Fruit fly (Drosophila melanogaster) whole organism, embryonic: ENCODE results near the gene CG3919.

ENCODE experiments used
- ATbp ChIP-seq: fragments of 200-800 bp; sonication (Bioruptor generic); optimal IDR thresholded peaks from 2 replicates; lab custom pipeline; 2017; ENCODE audit warnings: missing biosample characterization, mild to moderate bottlenecking, missing genetic modification characterization, missing genetic modification reagents
- Asciz ChIP-seq: fragments of 200-800 bp; sonication (Bioruptor generic); optimal IDR thresholded peaks from 2 replicates; lab custom pipeline; 2017; ENCODE audit warnings: missing biosample characterization, mild to moderate bottlenecking, missing genetic modification characterization, missing genetic modification reagents
- C15 ChIP-seq: fragments of 200-800 bp; sonication (Bioruptor generic); IDR thresholded peaks from 3 replicates; pipeline ENCODE4 v1.3.6; 2022; ENCODE audit warnings: missing biosample characterization, missing genetic modification characterization
- CG10979 ChIP-seq: fragments of 200-800 bp; sonication (Bioruptor generic); optimal IDR thresholded peaks from 2 replicates; lab custom pipeline; 2018; ENCODE audit warnings: missing biosample characterization, mild to moderate bottlenecking, missing genetic modification characterization, moderate library complexity
- CG11247 ChIP-seq: fragments of 200-800 bp; sonication (Bioruptor generic); IDR thresholded peaks from 2 replicates; pipeline ENCODE4 v1.3.6; 2022; ENCODE audit warnings: missing biosample characterization, missing genetic modification characterization
- CG1233 ChIP-seq: fragments of 200-800 bp; sonication (Bioruptor generic); optimal IDR thresholded peaks from 4 replicates; lab custom pipeline; 2018; ENCODE audit warnings: missing biosample characterization, mild to moderate bottlenecking, missing genetic modification characterization
- CG13424 ChIP-seq: fragments of 200-800 bp; sonication (Bioruptor generic); optimal IDR thresholded peaks from 2 replicates; lab custom pipeline; 2019; ENCODE audit warnings: missing biosample characterization, mild to moderate bottlenecking, missing genetic modification characterization, moderate library complexity
- CG17612 ChIP-seq: fragments of 200-800 bp; sonication (Bioruptor generic); IDR thresholded peaks from 2 replicates; pipeline ENCODE4 v1.3.6; 2022; ENCODE audit warnings: missing biosample characterization, missing genetic modification characterization
- CG18011 ChIP-seq: fragments of 200-800 bp; sonication (Bioruptor generic); optimal IDR thresholded peaks from 2 replicates; lab custom pipeline; 2017; ENCODE audit warnings: missing biosample characterization, missing genetic modification characterization, mild to moderate bottlenecking, moderate library complexity, missing genotype
- CG2199 ChIP-seq: fragments of 200-800 bp; sonication (Bioruptor generic); IDR thresholded peaks from 3 replicates; pipeline ENCODE4 v1.3.6; 2022; ENCODE audit warnings: missing biosample characterization, missing genetic modification characterization
- CG2889 ChIP-seq: fragments of 200-800 bp; sonication (Bioruptor generic); IDR thresholded peaks from 3 replicates; pipeline ENCODE4 v1.3.6; 2022; ENCODE audit warnings: missing biosample characterization, missing genetic modification characterization
- CG3847 ChIP-seq: fragments of 200-800 bp; sonication (Bioruptor generic); IDR thresholded peaks from 2 replicates; pipeline ENCODE4 v1.3.6; 2022; ENCODE audit warnings: missing biosample characterization, missing genetic modification characterization
- CG6689 ChIP-seq: fragments of 200-800 bp; sonication (Bioruptor generic); IDR thresholded peaks from 2 replicates; pipeline ENCODE4 v1.3.6; 2022; ENCODE audit warnings: missing biosample characterization, missing genetic modification characterization
- CG6765 ChIP-seq: fragments of 200-800 bp; sonication (Bioruptor generic); optimal IDR thresholded peaks from 3 replicates; lab custom pipeline; 2017; ENCODE audit warnings: missing biosample characterization, mild to moderate bottlenecking, missing genetic modification characterization
- CG6791 ChIP-seq: fragments of 200-800 bp; sonication (Bioruptor generic); IDR thresholded peaks from 3 replicates; pipeline ENCODE4 v1.3.6; 2022; ENCODE audit warnings: missing biosample characterization, missing genetic modification characterization; ENCODE audit not compliant: partially characterized antibody
- CG7271 ChIP-seq: fragments of 200-800 bp; sonication (Bioruptor generic); optimal IDR thresholded peaks from 2 replicates; lab custom pipeline; 2018; ENCODE audit warnings: missing biosample characterization, mild to moderate bottlenecking, missing genetic modification characterization, moderate library complexity
- CG7556 ChIP-seq: fragments of 200-800 bp; sonication (Bioruptor generic); optimal IDR thresholded peaks from 2 replicates; lab custom pipeline; 2017; ENCODE audit warnings: missing biosample characterization, mild to moderate bottlenecking, missing genetic modification characterization
- CoRest ChIP-seq: fragments of 200-800 bp; sonication (Bioruptor generic); optimal IDR thresholded peaks from 3 replicates; lab custom pipeline; 2018; ENCODE audit warnings: missing biosample characterization, mild to moderate bottlenecking, missing genetic modification characterization, moderate library complexity
- D19A ChIP-seq: fragments of 200-800 bp; optimal IDR thresholded peaks from 3 replicates; lab custom pipeline; 2019; ENCODE audit warnings: missing biosample characterization, mild to moderate bottlenecking, missing genetic modification characterization, moderate library complexity
- Dbx ChIP-seq: fragments of 200-800 bp; sonication (Bioruptor generic); IDR thresholded peaks from 3 replicates; pipeline ENCODE4 v1.3.6; 2022; ENCODE audit warnings: missing biosample characterization, missing genetic modification characterization
- Doc2 ChIP-seq: fragments of 200-800 bp; sonication (Bioruptor generic); IDR thresholded peaks from 2 replicates; pipeline ENCODE4 v1.3.6; 2022; ENCODE audit warnings: missing biosample characterization, missing genetic modification characterization
- Fer2 ChIP-seq: fragments of 200-800 bp; sonication (Bioruptor generic); optimal IDR thresholded peaks from 2 replicates; lab custom pipeline; 2018; ENCODE audit warnings: missing biosample characterization, mild to moderate bottlenecking, missing genetic modification characterization, moderate library complexity
- Hr3 ChIP-seq: fragments of 200-800 bp; sonication (Bioruptor generic); optimal IDR thresholded peaks from 3 replicates; lab custom pipeline; 2016; ENCODE audit warnings: missing biosample characterization, missing genetic modification characterization
- Hr78 ChIP-seq, 2 experiments: fragments of 200-800 bp in 1 of 2; fragments of >200 bp in 1 of 2; sonication (Bioruptor generic) in 1 of 2; optimal IDR thresholded peaks; 2 replicates each; lab custom pipeline; 2017 to 2019; ENCODE audit warnings: missing biosample characterization in 2 of 2, missing genetic modification characterization in 2 of 2, mild to moderate bottlenecking in 1 of 2, moderate library complexity in 1 of 2
- Max ChIP-seq: fragments of 200-800 bp; sonication (Bioruptor generic); optimal IDR thresholded peaks from 2 replicates; lab custom pipeline; 2016; ENCODE audit warnings: missing biosample characterization, mild to moderate bottlenecking, missing genetic modification characterization
- Mes4 ChIP-seq: fragments of 200-800 bp; sonication (Bioruptor generic); optimal IDR thresholded peaks from 2 replicates; lab custom pipeline; 2016; ENCODE audit warnings: missing biosample characterization, missing genetic modification characterization
- Optix ChIP-seq: fragments of 200-800 bp; sonication (Bioruptor generic); IDR thresholded peaks from 3 replicates; pipeline ENCODE4 v1.3.6; 2022; ENCODE audit warnings: missing biosample characterization, missing genetic modification characterization
- Sox102F ChIP-seq: fragments of 200-800 bp; sonication (Bioruptor generic); optimal IDR thresholded peaks from 2 replicates; lab custom pipeline; 2018; ENCODE audit warnings: missing biosample characterization, mild to moderate bottlenecking, missing genetic modification characterization, moderate library complexity
- ab ChIP-seq: fragments of 200-800 bp; sonication (Bioruptor generic); optimal IDR thresholded peaks from 2 replicates; lab custom pipeline; 2016; ENCODE audit warnings: missing biosample characterization, missing genetic modification characterization
- bab2 ChIP-seq: fragments of 200-800 bp; sonication (Bioruptor generic); optimal IDR thresholded peaks from 2 replicates; lab custom pipeline; 2016; ENCODE audit warnings: missing biosample characterization, missing genetic modification characterization
- bsh ChIP-seq, 2 experiments: fragments of 200-800 bp; sonication (Bioruptor generic); optimal IDR thresholded peaks; 2 replicates each; lab custom pipeline; 2017 to 2018; ENCODE audit warnings: mild to moderate bottlenecking in 2 of 2, missing biosample characterization in 2 of 2, missing genetic modification characterization in 2 of 2, moderate library complexity in 1 of 2
- btn ChIP-seq: fragments of 200-800 bp; sonication (Bioruptor generic); optimal IDR thresholded peaks from 2 replicates; lab custom pipeline; 2016; ENCODE audit warnings: missing biosample characterization, missing genetic modification characterization
- caup ChIP-seq: fragments of 200-800 bp; sonication (Bioruptor generic); optimal IDR thresholded peaks from 3 replicates; lab custom pipeline; 2017; ENCODE audit warnings: missing biosample characterization, mild to moderate bottlenecking, missing genetic modification characterization, moderate library complexity; ENCODE audit not compliant: severe bottlenecking
- chif ChIP-seq, 2 experiments: fragments of 200-800 bp; sonication (Bioruptor generic); optimal IDR thresholded peaks; 3 replicates each; lab custom pipeline; 2016; ENCODE audit warnings: missing biosample characterization in 2 of 2, missing genetic modification characterization in 2 of 2
- chinmo ChIP-seq: fragments of 200-800 bp; sonication (Bioruptor generic); IDR thresholded peaks from 4 replicates; pipeline ENCODE4 v1.3.6; 2022; ENCODE audit warnings: missing biosample characterization, missing genetic modification characterization; ENCODE audit not compliant: partially characterized antibody
- crol ChIP-seq: fragments of 200-800 bp; sonication (Bioruptor generic); IDR thresholded peaks from 2 replicates; pipeline ENCODE4 v1.3.6; 2022; ENCODE audit warnings: missing biosample characterization, missing genetic modification characterization
- dm ChIP-seq: fragments of 200-800 bp; sonication (Bioruptor generic); optimal IDR thresholded peaks from 3 replicates; lab custom pipeline; 2016; ENCODE audit warnings: missing biosample characterization, missing genetic modification characterization
- dysf ChIP-seq: fragments of 200-800 bp; sonication (Bioruptor generic); IDR thresholded peaks from 3 replicates; pipeline ENCODE4 v1.3.6; 2022; ENCODE audit warnings: missing biosample characterization, missing genetic modification characterization
- esg ChIP-seq: fragments of 200-800 bp; sonication (Bioruptor generic); conservative IDR thresholded peaks from 2 replicates; pipeline ENCODE4 v1.3.6; 2022; ENCODE audit warnings: missing biosample characterization, missing genetic modification characterization
- gcm2 ChIP-seq: fragments of 200-800 bp; sonication (Bioruptor generic); optimal IDR thresholded peaks from 2 replicates; lab custom pipeline; 2016; ENCODE audit warnings: missing biosample characterization, missing genetic modification characterization
- grau ChIP-seq: fragments of 200-800 bp; optimal IDR thresholded peaks from 3 replicates; lab custom pipeline; 2019; ENCODE audit warnings: missing biosample characterization, mild to moderate bottlenecking, missing genetic modification characterization, moderate library complexity
- mam ChIP-seq: fragments of 200-800 bp; sonication (Bioruptor generic); optimal IDR thresholded peaks from 3 replicates; lab custom pipeline; 2016; ENCODE audit warnings: missing biosample characterization, missing genetic modification characterization
- salm ChIP-seq: fragments of 200-800 bp; sonication (Bioruptor generic); optimal IDR thresholded peaks from 2 replicates; lab custom pipeline; 2018; ENCODE audit warnings: missing biosample characterization, mild to moderate bottlenecking, missing genetic modification characterization
- stwl ChIP-seq: fragments of 200-800 bp; sonication (Bioruptor generic); optimal IDR thresholded peaks from 3 replicates; lab custom pipeline; 2018; ENCODE audit warnings: missing biosample characterization, mild to moderate bottlenecking, missing genetic modification characterization, moderate library complexity
- tup ChIP-seq: fragments of 200-800 bp; sonication (Bioruptor generic); optimal IDR thresholded peaks from 2 replicates; lab custom pipeline; 2016; ENCODE audit warnings: missing biosample characterization, mild to moderate bottlenecking, missing genetic modification characterization, moderate library complexity
- twi ChIP-seq: fragments of 200-800 bp; optimal IDR thresholded peaks from 2 replicates; lab custom pipeline; 2019; ENCODE audit warnings: missing biosample characterization, mild to moderate bottlenecking, missing genetic modification characterization, moderate library complexity
- vfl ChIP-seq: fragments of 200-800 bp; sonication (Bioruptor generic); optimal IDR thresholded peaks from 2 replicates; lab custom pipeline; 2016; ENCODE audit warnings: missing biosample characterization, missing genetic modification characterization
- zfh1 ChIP-seq: fragments of 200-800 bp; sonication (Bioruptor generic); IDR thresholded peaks from 3 replicates; pipeline ENCODE4 v1.3.6; 2022; ENCODE audit warnings: missing biosample characterization, missing genetic modification characterization

The CG3919 gene

DNA sequence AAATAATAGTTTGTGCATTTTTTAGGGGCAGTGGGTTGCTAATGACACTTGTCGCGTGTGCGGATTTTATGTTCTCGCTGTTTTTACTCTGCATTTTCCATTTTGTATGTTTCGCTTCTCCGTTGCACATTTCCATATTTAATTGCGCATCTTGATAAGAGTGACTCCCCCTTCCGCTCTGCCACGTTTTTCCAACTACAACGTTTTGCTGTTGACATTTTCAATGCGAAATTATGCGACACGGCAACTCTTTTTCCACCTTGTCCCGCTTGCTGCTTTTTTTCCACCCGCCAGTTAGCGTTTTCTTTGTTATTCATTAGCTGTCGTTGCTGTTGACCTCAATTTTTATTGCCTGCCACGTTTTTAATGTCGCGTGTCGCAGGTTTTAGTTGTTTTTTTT is 48.4 kb upstream of the CG3919 start:
- TF ChIP-seq CG7556 (GFP tag; lab: Kevin White, UChicago) (no peak), CG2889 (GFP tag; lab: Robert Waterston, UW) (no peak), CG2199 (GFP tag; lab: Robert Waterston, UW) (0 out of 3 replicates have a peak, but pooled peaks have one; percentile 36), zfh1 (GFP tag; lab: Robert Waterston, UW) (0 out of 3 replicates have a peak, but pooled peaks have one; percentile 13), CG1233 (GFP tag; lab: Kevin White, UChicago) (no peak), Fer2 (no peak), ab (GFP tag; lab: Kevin White, UChicago) (no peak), esg (GFP tag; lab: Robert Waterston, UW) (no peak), chinmo (0 out of 4 replicates have a peak, but pooled peaks have one; percentile 29)

dm6 chr3L:14362660-14363059 is 47.8 kb upstream of the CG3919 start:
- TF ChIP-seq bsh (GFP tag; optimal IDR thresholded peaks at IDR 0.05; lab: Kevin White, UChicago), result no peak
- no peak for TF ChIP-seq btn (GFP tag; lab: Kevin White, UChicago)
- TF ChIP-seq crol (GFP tag; lab: Robert Waterston, UW), result peak; percentile 78
- no peak for TF ChIP-seq CG11247 (GFP tag; lab: Robert Waterston, UW)
- TF ChIP-seq mam (GFP tag; lab: Kevin White, UChicago), result no peak
- TF ChIP-seq caup (GFP tag; lab: Kevin White, UChicago), result no peak
- no peak for TF ChIP-seq CG7271
- TF ChIP-seq dm (GFP tag; lab: Kevin White, UChicago), result no peak
- TF ChIP-seq twi (tag; lab: Kevin White, UChicago), result peak; percentile 80
- TF ChIP-seq CG18011 (GFP tag; lab: Kevin White, UChicago), result no peak
- peak in 1 of 2 experiments; percentile 73 for TF ChIP-seq Hr78 (GFP tag; optimal IDR thresholded peaks at IDR 0.05; lab: Kevin White, UChicago)
- TF ChIP-seq stwl (tag; lab: Kevin White, UChicago), result no peak
- no peak for TF ChIP-seq CG6765 (GFP tag; lab: Kevin White, UChicago)
- TF ChIP-seq chif (GFP tag; optimal IDR thresholded peaks at IDR 0.05; lab: Kevin White, UChicago), result no peak
- no peak for TF ChIP-seq salm (tag; lab: Kevin White, UChicago)
- TF ChIP-seq bab2 (GFP tag; lab: Kevin White, UChicago), result no peak
- no peak for TF ChIP-seq Dbx (GFP tag; lab: Robert Waterston, UW)
- TF ChIP-seq Max (GFP tag; lab: Kevin White, UChicago), result no peak
- TF ChIP-seq CG6689 (GFP tag; lab: Robert Waterston, UW), result no peak
- TF ChIP-seq vfl (GFP tag; lab: Kevin White, UChicago), result no peak
- TF ChIP-seq gcm2, result no peak
- no peak for TF ChIP-seq Doc2 (GFP tag; lab: Robert Waterston, UW)

DNA sequence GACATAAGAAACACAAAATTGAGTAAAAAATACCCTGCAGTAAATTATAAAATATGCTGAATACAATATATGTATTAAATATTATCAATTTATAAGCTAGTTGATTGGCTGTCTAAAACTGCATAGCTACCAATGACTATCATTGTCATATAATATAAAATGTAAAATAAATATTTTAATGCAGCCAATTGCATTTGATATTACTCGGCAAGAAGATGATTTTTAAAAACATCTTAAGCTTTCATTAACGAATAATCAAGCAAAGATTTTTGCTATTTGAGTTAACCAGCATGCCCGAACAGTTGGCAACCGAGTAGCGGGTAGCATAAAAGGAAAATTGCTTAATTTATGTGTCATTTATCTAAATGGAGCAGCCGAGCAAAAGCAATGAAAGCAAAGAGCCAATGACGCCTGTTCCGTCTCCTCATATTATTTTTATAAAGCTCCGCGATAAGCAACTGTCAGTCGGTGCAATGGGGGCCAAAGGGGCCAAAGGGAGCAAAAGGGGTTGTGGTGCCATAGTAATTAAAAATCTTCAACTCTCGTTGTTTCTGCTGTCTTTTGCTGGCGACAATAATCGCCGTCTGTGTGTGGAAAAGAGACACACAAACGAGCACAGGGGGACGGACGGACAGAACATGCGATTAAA is 47.2 kb upstream of the CG3919 start:
- peak; percentile 37 for TF ChIP-seq Hr3
- TF ChIP-seq CG13424, result peak; percentile 55
- TF ChIP-seq tup (GFP tag; lab: Kevin White, UChicago), result no peak
- no peak for TF ChIP-seq CG17612 (GFP tag; lab: Robert Waterston, UW)
- peak; percentile 59; the same call in 2 of the 3 replicates for TF ChIP-seq dysf (GFP tag; lab: Robert Waterston, UW)
- TF ChIP-seq CG3847 (GFP tag; lab: Robert Waterston, UW), result no peak
- TF ChIP-seq ATbp (GFP tag; lab: Kevin White, UChicago), result peak; percentile 22
- no peak for TF ChIP-seq Mes4 (GFP tag; lab: Kevin White, UChicago)
- no peak for TF ChIP-seq Optix (GFP tag; lab: Robert Waterston, UW)
- peak; percentile 54 for TF ChIP-seq Asciz (GFP tag; lab: Kevin White, UChicago)
- peak; percentile 82 for TF ChIP-seq Sox102F
- peak; percentile 75 for TF ChIP-seq D19A (tag; lab: Kevin White, UChicago)
- TF ChIP-seq CG6791 (GFP tag; lab: Robert Waterston, UW), result 0 out of 3 replicates have a peak, but pooled peaks have one; percentile 16
- peak; percentile 67 for TF ChIP-seq grau (tag; lab: Kevin White, UChicago)
- no peak for TF ChIP-seq C15 (GFP tag; lab: Robert Waterston, UW)
- peak; percentile 70 for TF ChIP-seq CoRest (tag; lab: Kevin White, UChicago)
- TF ChIP-seq CG10979 (tag; lab: Kevin White, UChicago), result peak; percentile 45
